Fruit fly (Drosophila melanogaster) whole organism, embryonic: ENCODE data around the gene Atg14.

ENCODE experiments used
- BEAF-32 ChIP-seq: fragments of 200-800 bp; sonication (Bioruptor generic); optimal IDR thresholded peaks from 3 replicates; lab custom pipeline; 2017; ENCODE audit warnings: missing biosample characterization, missing genetic modification characterization, mild to moderate bottlenecking, moderate library complexity, missing genetic modification reagents
- Bdp1 ChIP-seq: fragments of 200-800 bp; sonication (Bioruptor generic); optimal IDR thresholded peaks from 3 replicates; lab custom pipeline; 2016; ENCODE audit warnings: missing biosample characterization, missing genetic modification characterization
- CG10147 ChIP-seq: fragments of 200-800 bp; sonication (Bioruptor generic); optimal IDR thresholded peaks from 2 replicates; lab custom pipeline; 2019; ENCODE audit warnings: missing biosample characterization, mild to moderate bottlenecking, missing genetic modification characterization, moderate library complexity
- CG10209 ChIP-seq: fragments of 200-800 bp; sonication (Bioruptor generic); optimal IDR thresholded peaks from 3 replicates; lab custom pipeline; 2017; ENCODE audit warnings: missing biosample characterization, mild to moderate bottlenecking, missing genetic modification characterization, missing genetic modification reagents
- CG11504 ChIP-seq: fragments of 200-800 bp; sonication (Bioruptor generic); optimal IDR thresholded peaks from 3 replicates; lab custom pipeline; 2019; ENCODE audit warnings: missing biosample characterization, mild to moderate bottlenecking, missing genetic modification characterization, moderate library complexity
- CG12155 ChIP-seq: fragments of 200-800 bp; sonication (Bioruptor generic); optimal IDR thresholded peaks from 3 replicates; lab custom pipeline; 2016; ENCODE audit warnings: missing biosample characterization, missing genetic modification characterization
- CG12942 ChIP-seq: fragments of 200-800 bp; sonication (Bioruptor generic); optimal IDR thresholded peaks from 3 replicates; lab custom pipeline; 2016; ENCODE audit warnings: missing biosample characterization, missing genetic modification characterization
- CG14050 ChIP-seq: fragments of 200-800 bp; sonication (Bioruptor generic); IDR thresholded peaks from 3 replicates; pipeline ENCODE4 v1.3.6; 2022; ENCODE audit warnings: missing biosample characterization, missing genetic modification characterization
- CG14860 ChIP-seq: fragments of 200-800 bp; sonication (Bioruptor generic); IDR thresholded peaks from 3 replicates; pipeline ENCODE4 v1.3.6; 2022; ENCODE audit warnings: missing biosample characterization, missing genetic modification characterization; ENCODE audit not compliant: partially characterized antibody
- CG16815 ChIP-seq: fragments of 200-800 bp; sonication (Bioruptor generic); optimal IDR thresholded peaks from 3 replicates; lab custom pipeline; 2017; ENCODE audit warnings: missing biosample characterization, mild to moderate bottlenecking, missing genetic modification characterization
- CG17385 ChIP-seq: fragments of 200-800 bp; sonication (Bioruptor generic); optimal IDR thresholded peaks from 3 replicates; lab custom pipeline; 2018; ENCODE audit warnings: missing biosample characterization, mild to moderate bottlenecking, missing genetic modification characterization
- CG17802 ChIP-seq: fragments of 200-800 bp; sonication (Bioruptor generic); optimal IDR thresholded peaks from 2 replicates; lab custom pipeline; 2018; ENCODE audit warnings: missing biosample characterization, mild to moderate bottlenecking, missing genetic modification characterization, moderate library complexity
- CG30020 ChIP-seq: fragments of 200-800 bp; optimal IDR thresholded peaks from 2 replicates; lab custom pipeline; 2019; ENCODE audit warnings: missing biosample characterization, mild to moderate bottlenecking, missing genetic modification characterization, moderate library complexity
- CG30403 ChIP-seq: fragments of 200-800 bp; sonication (Bioruptor generic); optimal IDR thresholded peaks from 3 replicates; lab custom pipeline; 2016; ENCODE audit warnings: missing biosample characterization, missing genetic modification characterization
- CG32532 ChIP-seq: fragments of 200-800 bp; sonication (Bioruptor generic); IDR thresholded peaks from 2 replicates; pipeline ENCODE4 v1.3.6; 2022; ENCODE audit warnings: missing biosample characterization, missing genetic modification characterization
- CG34224 ChIP-seq: fragments of 200-800 bp; sonication (Bioruptor generic); IDR thresholded peaks from 3 replicates; pipeline ENCODE4 v1.3.6; 2022; ENCODE audit warnings: missing biosample characterization, missing genetic modification characterization; ENCODE audit not compliant: partially characterized antibody
- CG3726 ChIP-seq: fragments of 200-800 bp; sonication (Bioruptor generic); IDR thresholded peaks from 3 replicates; pipeline ENCODE4, ENCODE4 v1.3.6; 2022; ENCODE audit warnings: missing biosample characterization, missing genetic modification characterization
- CG3847 ChIP-seq: fragments of 200-800 bp; sonication (Bioruptor generic); IDR thresholded peaks from 2 replicates; pipeline ENCODE4 v1.3.6; 2022; ENCODE audit warnings: missing biosample characterization, missing genetic modification characterization
- CG6791 ChIP-seq: fragments of 200-800 bp; sonication (Bioruptor generic); IDR thresholded peaks from 3 replicates; pipeline ENCODE4 v1.3.6; 2022; ENCODE audit warnings: missing biosample characterization, missing genetic modification characterization; ENCODE audit not compliant: partially characterized antibody
- CG9797 ChIP-seq: fragments of 200-800 bp; sonication (Bioruptor generic); optimal IDR thresholded peaks from 3 replicates; lab custom pipeline; 2018; ENCODE audit warnings: missing biosample characterization, mild to moderate bottlenecking, missing genetic modification characterization
- Deaf1 ChIP-seq: fragments of 200-800 bp; optimal IDR thresholded peaks from 3 replicates; lab custom pipeline; 2019; ENCODE audit warnings: missing biosample characterization, mild to moderate bottlenecking, missing genetic modification characterization, moderate library complexity
- Dip3 ChIP-seq: fragments of 200-800 bp; sonication (Bioruptor generic); optimal IDR thresholded peaks from 3 replicates; lab custom pipeline; 2016; ENCODE audit warnings: missing biosample characterization, missing genetic modification characterization
- ERR ChIP-seq: fragments of 200-800 bp; sonication (Bioruptor generic); optimal IDR thresholded peaks from 2 replicates; lab custom pipeline; 2016; ENCODE audit warnings: missing biosample characterization, missing genetic modification characterization
- Eip74EF ChIP-seq, 2 experiments: fragments of 200-800 bp in 1 of 2; fragments of >200 bp in 1 of 2; sonication (Bioruptor generic) in 1 of 2; optimal IDR thresholded peaks; 2 replicates each; lab custom pipeline; 2017 to 2019; ENCODE audit warnings: missing biosample characterization in 2 of 2, missing genetic modification characterization in 2 of 2, mild to moderate bottlenecking in 1 of 2, moderate library complexity in 1 of 2
- HmgD ChIP-seq: fragments of 200-800 bp; sonication (Bioruptor generic); optimal IDR thresholded peaks from 3 replicates; lab custom pipeline; 2016; ENCODE audit warnings: missing biosample characterization, missing genetic modification characterization
- Hmr ChIP-seq: fragments of 200-800 bp; sonication (Bioruptor generic); optimal IDR thresholded peaks from 3 replicates; lab custom pipeline; 2017; ENCODE audit warnings: mild to moderate bottlenecking, missing biosample characterization, missing genetic modification reagents, missing genetic modification characterization
- PHDP ChIP-seq: fragments of 200-800 bp; sonication (Bioruptor generic); optimal IDR thresholded peaks from 3 replicates; lab custom pipeline; 2018; ENCODE audit warnings: missing biosample characterization, mild to moderate bottlenecking, missing genetic modification characterization, moderate library complexity
- Sox100B ChIP-seq: fragments of 200-800 bp; sonication (Bioruptor generic); optimal IDR thresholded peaks from 3 replicates; lab custom pipeline; 2018; ENCODE audit warnings: missing biosample characterization, mild to moderate bottlenecking, missing genetic modification characterization
- Spps ChIP-seq: fragments of 200-800 bp; sonication (Bioruptor generic); optimal IDR thresholded peaks from 2 replicates; lab custom pipeline; 2018; ENCODE audit warnings: missing biosample characterization, mild to moderate bottlenecking, missing genetic modification characterization
- ac ChIP-seq: fragments of 200-800 bp; sonication (Bioruptor generic); optimal IDR thresholded peaks from 3 replicates; lab custom pipeline; 2017; ENCODE audit warnings: missing biosample characterization, mild to moderate bottlenecking, missing genetic modification characterization
- ap ChIP-seq: fragments of 200-800 bp; sonication (Bioruptor generic); IDR thresholded peaks from 2 replicates; pipeline ENCODE4 v1.3.6; 2022; ENCODE audit warnings: missing biosample characterization, missing genetic modification characterization
- bab2 ChIP-seq: fragments of 200-800 bp; sonication (Bioruptor generic); optimal IDR thresholded peaks from 2 replicates; lab custom pipeline; 2016; ENCODE audit warnings: missing biosample characterization, missing genetic modification characterization
- bbx ChIP-seq: fragments of 200-800 bp; sonication (Bioruptor generic); IDR thresholded peaks from 2 replicates; pipeline ENCODE4 v1.3.6; 2022; ENCODE audit warnings: missing biosample characterization, missing genetic modification characterization; ENCODE audit not compliant: partially characterized antibody
- chm ChIP-seq: fragments of 200-800 bp; sonication (Bioruptor generic); IDR thresholded peaks from 2 replicates; pipeline ENCODE4 v1.3.6; 2022; ENCODE audit warnings: missing biosample characterization, missing genetic modification characterization
- ems ChIP-seq: fragments of 200-800 bp; sonication (Bioruptor generic); optimal IDR thresholded peaks from 3 replicates; lab custom pipeline; 2016; ENCODE audit warnings: missing biosample characterization, missing genetic modification characterization
- en ChIP-seq: fragments of 200-800 bp; sonication (Bioruptor generic); optimal IDR thresholded peaks from 2 replicates; lab custom pipeline; 2016; ENCODE audit warnings: missing biosample characterization, missing genetic modification characterization
- eyg ChIP-seq: fragments of 200-800 bp; sonication (Bioruptor generic); optimal IDR thresholded peaks from 3 replicates; lab custom pipeline; 2016; ENCODE audit warnings: missing biosample characterization, missing genetic modification characterization
- gem ChIP-seq: fragments of 200-800 bp; sonication (Bioruptor generic); optimal IDR thresholded peaks from 2 replicates; lab custom pipeline; 2019; ENCODE audit warnings: missing biosample characterization, mild to moderate bottlenecking, missing genetic modification characterization, moderate library complexity
- ken ChIP-seq: fragments of 200-800 bp; sonication (Bioruptor generic); IDR thresholded peaks from 3 replicates; pipeline ENCODE4 v1.3.6; 2022; ENCODE audit warnings: missing biosample characterization, missing genetic modification characterization
- lab ChIP-seq: fragments of 200-800 bp; sonication (Bioruptor generic); optimal IDR thresholded peaks from 3 replicates; lab custom pipeline; 2017; ENCODE audit warnings: missing biosample characterization, missing genetic modification characterization, mild to moderate bottlenecking, moderate library complexity, missing genetic modification reagents
- maf-S ChIP-seq: fragments of 200-800 bp; sonication (Bioruptor generic); optimal IDR thresholded peaks from 2 replicates; lab custom pipeline; 2016; ENCODE audit warnings: missing biosample characterization, missing genetic modification characterization
- mld ChIP-seq: fragments of 200-800 bp; sonication (Bioruptor generic); IDR thresholded peaks from 3 replicates; pipeline ENCODE4 v1.3.6; 2022; ENCODE audit warnings: missing biosample characterization, missing genetic modification characterization; ENCODE audit not compliant: partially characterized antibody
- p53 ChIP-seq: fragments of 200-800 bp; sonication (Bioruptor generic); optimal IDR thresholded peaks from 2 replicates; lab custom pipeline; 2016; ENCODE audit warnings: missing biosample characterization, missing genetic modification characterization
- schlank ChIP-seq: fragments of 200-800 bp; sonication (Bioruptor generic); optimal IDR thresholded peaks from 2 replicates; lab custom pipeline; 2018; ENCODE audit warnings: missing biosample characterization, mild to moderate bottlenecking, missing genetic modification characterization
- shn ChIP-seq: fragments of 200-800 bp; sonication (Bioruptor generic); optimal IDR thresholded peaks from 3 replicates; lab custom pipeline; 2016; ENCODE audit warnings: missing biosample characterization, missing genetic modification characterization
- tna ChIP-seq: fragments of 200-800 bp; sonication (Bioruptor generic); IDR thresholded peaks from 2 replicates; pipeline ENCODE4 v1.3.6; 2022; ENCODE audit warnings: missing biosample characterization, missing genetic modification characterization; ENCODE audit not compliant: partially characterized antibody
- tx ChIP-seq: fragments of 200-800 bp; sonication (Bioruptor generic); optimal IDR thresholded peaks from 2 replicates; lab custom pipeline; 2016; ENCODE audit warnings: missing biosample characterization, missing genetic modification characterization
- unc-4 ChIP-seq: fragments of 200-800 bp; sonication (Bioruptor generic); IDR thresholded peaks from 2 replicates; pipeline ENCODE4 v1.3.6; 2022; ENCODE audit warnings: missing biosample characterization, missing genetic modification characterization; ENCODE audit not compliant: partially characterized antibody
- wdn ChIP-seq: fragments of 200-800 bp; sonication (Bioruptor generic); IDR thresholded peaks from 2 replicates; pipeline ENCODE4 v1.3.6; 2022; ENCODE audit warnings: missing biosample characterization, missing genetic modification characterization
- yki ChIP-seq: fragments of >200 bp; optimal IDR thresholded peaks from 3 replicates; lab custom pipeline; 2018

The Atg14 gene

dm6 chr3R:29153197-29153644 lies 37.0 kb downstream of the Atg14 start, which contains the start of the genes Slbp and Rpn2:
TSS of gene Slbp (minus strand) at chr3R:29153266.
TSS of gene Rpn2 (plus strand) at chr3R:29153524.
- TF ChIP-seq eyg (GFP tag; lab: Kevin White, UChicago) (peak; percentile 53), CG12942 (GFP tag; lab: Kevin White, UChicago) (peak; percentile 2), unc-4 (peak; percentile 97), HmgD (GFP tag; lab: Kevin White, UChicago) (peak; percentile 62), bbx (peak; percentile 90), lab (GFP tag; lab: Kevin White, UChicago) (peak; percentile 55), en (GFP tag; lab: Kevin White, UChicago) (peak; percentile 15), shn (GFP tag; lab: Kevin White, UChicago) (peak; percentile 57), bab2 (GFP tag; lab: Kevin White, UChicago) (peak; percentile 34), ken (GFP tag; lab: Robert Waterston, UW) (no peak), CG14050 (no peak), ERR (GFP tag; lab: Kevin White, UChicago) (peak; percentile 70), Eip74EF (GFP tag; optimal IDR thresholded peaks at IDR 0.05; lab: Kevin White, UChicago) (no peak), CG3726 (GFP tag; lab: Robert Waterston, UW) (no peak), CG30403 (GFP tag; lab: Kevin White, UChicago) (peak; percentile 21), chm (GFP tag; lab: Robert Waterston, UW) (no peak), CG3847 (GFP tag; lab: Robert Waterston, UW) (peak; percentile 80), yki (lab: Kevin White, UChicago) (no peak), CG10147 (GFP tag; lab: Kevin White, UChicago) (peak; percentile 48), ap (GFP tag; lab: Robert Waterston, UW) (no peak), CG9797 (GFP tag; lab: Kevin White, UChicago) (peak; percentile 97), ems (GFP tag; lab: Kevin White, UChicago) (peak; percentile 12), PHDP (peak; percentile 19), CG30020 (peak; percentile 39), p53 (GFP tag; lab: Kevin White, UChicago) (peak; percentile 49), Sox100B (GFP tag; lab: Kevin White, UChicago) (no peak), tna (peak; percentile 74), CG12155 (GFP tag; lab: Kevin White, UChicago) (peak; percentile 37), Dip3 (GFP tag; lab: Kevin White, UChicago) (peak; percentile 45), Deaf1 (peak; percentile 36), CG16815 (no peak), tx (GFP tag; lab: Kevin White, UChicago) (peak; percentile 35), schlank (tag; lab: Kevin White, UChicago) (no peak), CG11504 (tag; lab: Kevin White, UChicago) (peak; percentile 51), Hmr (GFP tag; lab: Kevin White, UChicago) (peak; percentile 48), CG34224 (GFP tag; lab: Robert Waterston, UW) (peak; percentile 97), maf-S (GFP tag; lab: Kevin White, UChicago) (peak; percentile 68), CG14860 (GFP tag; lab: Robert Waterston, UW) (peak; percentile 84), wdn (GFP tag; lab: Robert Waterston, UW) (no peak), CG17802 (tag; lab: Kevin White, UChicago) (no peak), BEAF-32 (GFP tag; lab: Kevin White, UChicago) (peak; percentile 97), CG17385 (GFP tag; lab: Kevin White, UChicago) (peak; percentile 8), Bdp1 (GFP tag; lab: Kevin White, UChicago) (peak; percentile 15), CG32532 (GFP tag; lab: Robert Waterston, UW) (0 out of 2 replicates have a peak, but pooled peaks have one; percentile 33), CG10209 (GFP tag; lab: Kevin White, UChicago) (peak; percentile 1), mld (GFP tag; lab: Robert Waterston, UW) (peak; percentile 86), ac (GFP tag; lab: Kevin White, UChicago) (no peak), gem (tag; lab: Kevin White, UChicago) (peak; percentile 26), CG6791 (GFP tag; lab: Robert Waterston, UW) (peak; percentile 92), Spps (peak; percentile 20)
